Worm (Caenorhabditis elegans) whole organism, L2 larva: ENCODE data around the gene F22E5.21.

Experiments used
- ceh-82 ChIP-seq: fragments of 150-350 bp; optimal IDR thresholded peaks from 2 replicates; lab custom pipeline; 2014; ENCODE audit warnings: missing biosample characterization, missing genetic modification characterization
- lin-13 ChIP-seq: fragments of 150-350 bp; optimal IDR thresholded peaks from 2 replicates; lab custom pipeline; 2014; ENCODE audit warnings: missing biosample characterization, missing genetic modification reagents, missing genetic modification characterization
- nhr-11 ChIP-seq: fragments of 150-350 bp; optimal IDR thresholded peaks from 2 replicates; lab custom pipeline; 2014; ENCODE audit warnings: missing biosample characterization, missing genetic modification characterization
- nhr-21 ChIP-seq: fragments of 150-350 bp; optimal IDR thresholded peaks from 2 replicates; lab custom pipeline; 2014; ENCODE audit warnings: missing biosample characterization, missing genetic modification characterization
- nhr-25 ChIP-seq: fragments of 150-350 bp; sonication (generic microtip); optimal IDR thresholded peaks from 3 replicates; lab custom pipeline; 2014; ENCODE audit warnings: missing biosample characterization, missing genetic modification characterization
- sma-3 ChIP-seq: sonication (generic microtip); optimal IDR thresholded peaks from 2 replicates; lab custom pipeline; 2016; ENCODE audit warnings: missing genetic modification reagents, missing genetic modification characterization, missing compliant biosample characterization

DNA sequence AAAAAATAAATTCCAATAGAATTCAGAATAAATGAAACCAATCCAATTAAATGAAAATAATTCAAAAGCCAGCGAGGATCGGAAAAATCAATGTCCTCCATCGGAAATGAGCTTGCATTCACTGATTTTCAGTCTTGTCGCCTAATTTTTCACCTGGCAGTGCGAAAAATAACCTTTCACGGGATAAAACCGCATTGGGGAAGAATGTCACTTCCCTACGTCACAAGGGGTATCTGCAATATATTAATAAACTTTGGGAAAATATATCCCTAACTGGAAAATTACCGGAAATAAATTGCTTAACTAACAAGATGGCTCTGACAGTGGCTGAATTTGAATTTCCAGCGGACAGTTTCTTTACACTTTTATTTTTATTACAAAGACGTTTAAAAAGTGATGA is 31.9 kb downstream of the F22E5.21 start, which contains the start of gene sri-77:
- TF ChIP-seq sma-3 (GFP tag; lab: Kevin White, UChicago): no peak
- no peak for TF ChIP-seq nhr-25 (tag; lab: Kevin White, UChicago)
- no peak for TF ChIP-seq nhr-21
- TF ChIP-seq lin-13 (GFP tag; lab: Kevin White, UChicago): no peak
- no peak for TF ChIP-seq nhr-11 (tag; lab: Kevin White, UChicago)
- TF ChIP-seq ceh-82 (tag; lab: Kevin White, UChicago): no peak
